Fruit fly (Drosophila melanogaster) whole organism, embryonic: ENCODE results near the gene CG3726.

ENCODE experiments used
- ATbp ChIP-seq: fragments of 200-800 bp; sonication (Bioruptor generic); optimal IDR thresholded peaks from 2 replicates; lab custom pipeline; 2017; ENCODE audit warnings: missing biosample characterization, mild to moderate bottlenecking, missing genetic modification characterization, missing genetic modification reagents
- Adf1 ChIP-seq: fragments of 200-800 bp; sonication (Bioruptor generic); IDR thresholded peaks from 2 replicates; pipeline ENCODE4 v1.3.6; 2022; ENCODE audit warnings: missing biosample characterization, missing genetic modification characterization
- Atf-2 ChIP-seq: fragments of 200-800 bp; sonication (Bioruptor generic); optimal IDR thresholded peaks from 2 replicates; lab custom pipeline; 2016; ENCODE audit warnings: missing biosample characterization, missing genetic modification characterization
- CG10274 ChIP-seq: fragments of 200-800 bp; sonication (Bioruptor generic); optimal IDR thresholded peaks from 3 replicates; lab custom pipeline; 2017; ENCODE audit warnings: missing biosample characterization, mild to moderate bottlenecking, missing genetic modification characterization
- CG10543 ChIP-seq: fragments of 200-800 bp; sonication (Bioruptor generic); optimal IDR thresholded peaks from 3 replicates; lab custom pipeline; 2017; ENCODE audit warnings: missing biosample characterization, mild to moderate bottlenecking, missing genetic modification characterization, moderate library complexity
- CG10959 ChIP-seq: fragments of 200-800 bp; sonication (Bioruptor generic); IDR thresholded peaks from 2 replicates; pipeline ENCODE4 v1.3.6; 2022; ENCODE audit warnings: missing biosample characterization, missing genetic modification characterization
- CG10979 ChIP-seq: fragments of 200-800 bp; sonication (Bioruptor generic); optimal IDR thresholded peaks from 2 replicates; lab custom pipeline; 2018; ENCODE audit warnings: missing biosample characterization, mild to moderate bottlenecking, missing genetic modification characterization, moderate library complexity
- CG11560 ChIP-seq: fragments of 200-800 bp; sonication (Bioruptor generic); IDR thresholded peaks from 3 replicates; pipeline ENCODE4 v1.3.6; 2022; ENCODE audit warnings: missing biosample characterization, missing genetic modification characterization
- CG1233 ChIP-seq: fragments of 200-800 bp; sonication (Bioruptor generic); optimal IDR thresholded peaks from 4 replicates; lab custom pipeline; 2018; ENCODE audit warnings: missing biosample characterization, mild to moderate bottlenecking, missing genetic modification characterization
- CG12769 ChIP-seq: fragments of 200-800 bp; sonication (Bioruptor generic); optimal IDR thresholded peaks from 2 replicates; lab custom pipeline; 2019; ENCODE audit warnings: missing biosample characterization, mild to moderate bottlenecking, missing genetic modification characterization, moderate library complexity
- CG13296 ChIP-seq: fragments of 200-800 bp; sonication (Bioruptor generic); optimal IDR thresholded peaks from 3 replicates; lab custom pipeline; 2018; ENCODE audit warnings: missing biosample characterization, mild to moderate bottlenecking, missing genetic modification characterization
- CG14710 ChIP-seq: fragments of 200-800 bp; sonication (Bioruptor generic); optimal IDR thresholded peaks from 3 replicates; lab custom pipeline; 2019; ENCODE audit warnings: missing biosample characterization, mild to moderate bottlenecking, missing genetic modification characterization, moderate library complexity
- CG1529 ChIP-seq: fragments of 200-800 bp; sonication (Bioruptor generic); optimal IDR thresholded peaks from 3 replicates; lab custom pipeline; 2018; ENCODE audit warnings: missing biosample characterization, missing genetic modification characterization
- CG16813 ChIP-seq: fragments of 200-800 bp; sonication (Bioruptor generic); IDR thresholded peaks from 3 replicates; pipeline ENCODE4 v1.3.6; 2022; ENCODE audit warnings: missing biosample characterization, missing genetic modification characterization; ENCODE audit not compliant: partially characterized antibody
- CG16863 ChIP-seq: fragments of 200-800 bp; sonication (Bioruptor generic); optimal IDR thresholded peaks from 3 replicates; lab custom pipeline; 2016; ENCODE audit warnings: missing biosample characterization, missing genetic modification characterization
- CG17186 ChIP-seq: fragments of 200-800 bp; sonication (Bioruptor generic); optimal IDR thresholded peaks from 3 replicates; lab custom pipeline; 2017; ENCODE audit warnings: missing biosample characterization, missing genetic modification reagents, missing genetic modification characterization
- CG17328 ChIP-seq: fragments of 200-800 bp; sonication (Bioruptor generic); IDR thresholded peaks from 2 replicates; pipeline ENCODE4 v1.3.6; 2022; ENCODE audit warnings: missing biosample characterization, missing genetic modification characterization
- CG2199 ChIP-seq: fragments of 200-800 bp; sonication (Bioruptor generic); IDR thresholded peaks from 3 replicates; pipeline ENCODE4 v1.3.6; 2022; ENCODE audit warnings: missing biosample characterization, missing genetic modification characterization
- CG31224 ChIP-seq: fragments of 200-800 bp; sonication (Bioruptor generic); IDR thresholded peaks from 2 replicates; pipeline ENCODE4 v1.3.6; 2022; ENCODE audit warnings: missing biosample characterization, missing genetic modification characterization
- CG34224 ChIP-seq: fragments of 200-800 bp; sonication (Bioruptor generic); IDR thresholded peaks from 3 replicates; pipeline ENCODE4 v1.3.6; 2022; ENCODE audit warnings: missing biosample characterization, missing genetic modification characterization; ENCODE audit not compliant: partially characterized antibody
- CG43689 ChIP-seq: fragments of 200-800 bp; sonication (Bioruptor generic); IDR thresholded peaks from 2 replicates; pipeline ENCODE4 v1.3.6; 2022; ENCODE audit warnings: missing biosample characterization, missing genetic modification characterization
- CG4730 ChIP-seq: fragments of 200-800 bp; sonication (Bioruptor generic); IDR thresholded peaks from 2 replicates; pipeline ENCODE4 v1.3.6; 2022; ENCODE audit warnings: missing biosample characterization, missing genetic modification characterization
- CG7745 ChIP-seq: fragments of 200-800 bp; sonication (Bioruptor generic); optimal IDR thresholded peaks from 2 replicates; lab custom pipeline; 2018; ENCODE audit warnings: missing biosample characterization, mild to moderate bottlenecking, missing genetic modification characterization, moderate library complexity
- CG7928 ChIP-seq: fragments of 200-800 bp; sonication (Bioruptor generic); optimal IDR thresholded peaks from 2 replicates; lab custom pipeline; 2017; ENCODE audit warnings: missing biosample characterization, mild to moderate bottlenecking, missing genetic modification characterization
- Chrac-16 ChIP-seq: fragments of 200-800 bp; sonication (Bioruptor generic); optimal IDR thresholded peaks from 3 replicates; lab custom pipeline; 2016; ENCODE audit warnings: missing biosample characterization, missing genetic modification characterization
- Hey ChIP-seq: fragments of 200-800 bp; sonication (Bioruptor generic); optimal IDR thresholded peaks from 3 replicates; lab custom pipeline; 2018; ENCODE audit warnings: missing biosample characterization, mild to moderate bottlenecking, missing genetic modification characterization
- Hr39 ChIP-seq: fragments of >200 bp; optimal IDR thresholded peaks from 2 replicates; lab custom pipeline; 2017
- Lhr ChIP-seq: fragments of 200-800 bp; sonication (Bioruptor generic); optimal IDR thresholded peaks from 3 replicates; lab custom pipeline; 2017; ENCODE audit warnings: mild to moderate bottlenecking, missing biosample characterization, missing genetic modification reagents, missing genetic modification characterization
- Lim3 ChIP-seq: fragments of 200-800 bp; sonication (Bioruptor generic); IDR thresholded peaks from 2 replicates; pipeline ENCODE4 v1.3.6; 2022; ENCODE audit warnings: missing biosample characterization, missing genetic modification characterization
- MESR4 ChIP-seq: fragments of 200-800 bp; sonication (Bioruptor generic); optimal IDR thresholded peaks from 2 replicates; lab custom pipeline; 2018; ENCODE audit warnings: missing biosample characterization, mild to moderate bottlenecking, missing genetic modification characterization, moderate library complexity
- Poxn ChIP-seq: fragments of 200-800 bp; sonication (Bioruptor generic); IDR thresholded peaks from 2 replicates; pipeline ENCODE4 v1.3.6; 2022; ENCODE audit warnings: missing biosample characterization, missing genetic modification characterization
- Side ChIP-seq: fragments of 200-800 bp; sonication (Bioruptor generic); optimal IDR thresholded peaks from 2 replicates; lab custom pipeline; 2016; ENCODE audit warnings: missing biosample characterization, missing genetic modification characterization
- Six4 ChIP-seq: fragments of 200-800 bp; sonication (Bioruptor generic); optimal IDR thresholded peaks from 2 replicates; lab custom pipeline; 2016; ENCODE audit warnings: missing biosample characterization, missing genetic modification characterization
- Sry-β ChIP-seq: fragments of 200-800 bp; sonication (Bioruptor generic); optimal IDR thresholded peaks from 2 replicates; lab custom pipeline; 2018; ENCODE audit warnings: missing biosample characterization, mild to moderate bottlenecking, missing genetic modification characterization, moderate library complexity
- Trl ChIP-seq, 3 experiments: fragments of >200 bp in 2 of 3; fragments of 200-800 bp in 1 of 3; sonication (Bioruptor generic) in 1 of 3; optimal IDR thresholded peaks; 2 replicates in 1 of 3; 3 replicates in 2 of 3; lab custom pipeline; 2016 to 2017; ENCODE audit warnings: missing biosample characterization in 1 of 3, missing genetic modification characterization in 1 of 3
- ara ChIP-seq: fragments of 200-800 bp; sonication (Bioruptor generic); IDR thresholded peaks from 2 replicates; pipeline ENCODE4 v1.3.6; 2022; ENCODE audit warnings: missing biosample characterization, missing genetic modification characterization
- eyg ChIP-seq: fragments of 200-800 bp; sonication (Bioruptor generic); optimal IDR thresholded peaks from 3 replicates; lab custom pipeline; 2016; ENCODE audit warnings: missing biosample characterization, missing genetic modification characterization
- gce ChIP-seq: fragments of 200-800 bp; sonication (Bioruptor generic); IDR thresholded peaks from 3 replicates; pipeline ENCODE4 v1.3.6; 2022; ENCODE audit warnings: missing biosample characterization, missing genetic modification characterization
- grau ChIP-seq: fragments of 200-800 bp; optimal IDR thresholded peaks from 3 replicates; lab custom pipeline; 2019; ENCODE audit warnings: missing biosample characterization, mild to moderate bottlenecking, missing genetic modification characterization, moderate library complexity
- gsb ChIP-seq: fragments of 200-800 bp; sonication (Bioruptor generic); IDR thresholded peaks from 2 replicates; pipeline ENCODE4 v1.3.6; 2022; ENCODE audit warnings: missing biosample characterization, missing genetic modification characterization
- ham ChIP-seq: fragments of 200-800 bp; sonication (Bioruptor generic); IDR thresholded peaks from 2 replicates; pipeline ENCODE4 v1.3.6; 2022; ENCODE audit warnings: missing biosample characterization, missing genetic modification characterization
- hkb ChIP-seq, 2 experiments: fragments of 200-800 bp in 1 of 2; fragments of >200 bp in 1 of 2; sonication (Bioruptor generic) in 1 of 2; IDR thresholded peaks in 1 of 2; optimal IDR thresholded peaks in 1 of 2; 2 replicates each; pipeline versions ENCODE4 v1.3.6 to Lab custom; 2017 to 2022; ENCODE audit warnings: missing biosample characterization in 1 of 2, missing genetic modification characterization in 1 of 2
- inv ChIP-seq: fragments of 200-800 bp; sonication (Bioruptor generic); IDR thresholded peaks from 2 replicates; pipeline ENCODE4 v1.3.6; 2022; ENCODE audit warnings: missing biosample characterization, missing genetic modification characterization; ENCODE audit not compliant: partially characterized antibody
- mld ChIP-seq: fragments of 200-800 bp; sonication (Bioruptor generic); IDR thresholded peaks from 3 replicates; pipeline ENCODE4 v1.3.6; 2022; ENCODE audit warnings: missing biosample characterization, missing genetic modification characterization; ENCODE audit not compliant: partially characterized antibody
- repo ChIP-seq: fragments of 200-800 bp; sonication (Bioruptor generic); optimal IDR thresholded peaks from 2 replicates; lab custom pipeline; 2016; ENCODE audit warnings: missing biosample characterization, missing genetic modification characterization
- ro ChIP-seq: fragments of 200-800 bp; sonication (Bioruptor generic); IDR thresholded peaks from 2 replicates; pipeline ENCODE4 v1.3.6; 2022; ENCODE audit warnings: missing biosample characterization, missing genetic modification characterization
- slbo ChIP-seq: fragments of 200-800 bp; sonication (Bioruptor generic); IDR thresholded peaks from 2 replicates; pipeline ENCODE4 v1.3.6; 2022; ENCODE audit warnings: missing biosample characterization, missing genetic modification characterization
- so ChIP-seq: fragments of 200-800 bp; sonication (Bioruptor generic); IDR thresholded peaks from 3 replicates; pipeline ENCODE4 v1.3.6; 2022; ENCODE audit warnings: missing biosample characterization, missing genetic modification characterization
- unc-4 ChIP-seq: fragments of 200-800 bp; sonication (Bioruptor generic); IDR thresholded peaks from 2 replicates; pipeline ENCODE4 v1.3.6; 2022; ENCODE audit warnings: missing biosample characterization, missing genetic modification characterization; ENCODE audit not compliant: partially characterized antibody

The CG3726 gene

DNA sequence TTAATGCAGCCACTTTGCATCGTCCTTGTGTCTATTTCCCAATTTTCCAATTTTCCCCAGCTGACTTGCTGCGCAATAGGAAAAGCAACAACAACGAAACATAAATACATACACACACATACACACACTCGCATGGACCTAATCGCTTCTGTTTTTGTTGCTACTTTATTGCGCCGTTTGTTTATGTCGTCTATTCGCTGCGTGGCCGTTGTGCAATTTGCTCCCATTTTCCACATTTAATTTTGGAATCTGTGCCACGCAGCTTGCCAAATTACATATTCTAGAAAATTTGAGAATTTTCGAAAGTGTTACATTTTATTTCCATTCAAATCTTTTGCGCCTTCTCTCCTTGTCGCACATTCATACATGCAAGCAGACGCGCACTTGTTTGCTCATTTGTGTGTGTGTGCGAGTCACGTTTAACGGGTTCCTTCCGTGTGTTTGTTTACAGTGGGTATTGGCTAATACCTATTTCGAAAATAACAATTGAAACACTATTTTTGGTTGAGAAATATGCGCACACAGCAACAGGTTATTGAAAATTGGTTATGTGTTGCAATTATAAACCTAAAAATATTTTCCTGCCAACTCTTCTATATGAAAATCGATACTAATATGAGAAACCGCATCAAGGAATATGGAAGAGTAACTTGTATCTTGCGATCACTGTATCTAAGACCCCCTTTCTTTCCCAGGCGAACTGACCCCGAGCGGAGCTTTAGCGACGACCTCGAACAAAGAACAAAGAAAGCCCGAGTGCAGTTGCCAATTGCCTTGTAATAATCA is 36.6 kb upstream of the CG3726 start (continued):
- TF ChIP-seq Six4 (GFP tag; lab: Kevin White, UChicago), result no peak
- TF ChIP-seq Poxn, result no peak
- no peak for TF ChIP-seq hkb (optimal IDR thresholded peaks at IDR 0.05; lab: Kevin White, UChicago)
- peak; percentile 38; the same call in 1 of the 2 replicates for TF ChIP-seq hkb (GFP tag; IDR thresholded peaks at IDR 0.05; lab: Robert Waterston, UW)
- peak; percentile 29; the same call in 1 of the 2 replicates for TF ChIP-seq gsb (GFP tag; lab: Robert Waterston, UW)
- no peak for TF ChIP-seq CG7928 (GFP tag; lab: Kevin White, UChicago)
- TF ChIP-seq Lim3 (GFP tag; lab: Robert Waterston, UW), result no peak
- no peak for TF ChIP-seq eyg (GFP tag; lab: Kevin White, UChicago)
- peak; percentile 20 for TF ChIP-seq repo (GFP tag; lab: Kevin White, UChicago)
- TF ChIP-seq CG43689 (GFP tag; lab: Robert Waterston, UW), result no peak
- TF ChIP-seq ro, result no peak
- peak; percentile 63 for TF ChIP-seq CG12769
- peak; percentile 98 for TF ChIP-seq grau
- no peak for TF ChIP-seq CG7745 (tag; lab: Kevin White, UChicago)
- TF ChIP-seq CG1233, result peak; percentile 18
- TF ChIP-seq Hr39, result no peak
- TF ChIP-seq CG17328, result 0 out of 2 replicates have a peak, but pooled peaks have one; percentile 23
- TF ChIP-seq CG10959, result no peak
- no peak for TF ChIP-seq CG34224 (GFP tag; lab: Robert Waterston, UW)
- TF ChIP-seq CG14710 (tag; lab: Kevin White, UChicago), result peak; percentile 32
- TF ChIP-seq Trl (optimal IDR thresholded peaks at IDR 0.05; lab: Kevin White, UChicago), result no peak
- TF ChIP-seq Trl (GFP tag; optimal IDR thresholded peaks at IDR 0.05; lab: Kevin White, UChicago), result peak; percentile 47
- TF ChIP-seq CG2199, result no peak
- TF ChIP-seq ATbp, result peak; percentile 48
- no peak for TF ChIP-seq ham (GFP tag; lab: Robert Waterston, UW)
- TF ChIP-seq CG16863 (GFP tag; lab: Kevin White, UChicago), result peak; percentile 22
- TF ChIP-seq Sry-β, result no peak
- TF ChIP-seq slbo (GFP tag; lab: Robert Waterston, UW), result peak; percentile 52
- no peak for TF ChIP-seq Side (GFP tag; lab: Kevin White, UChicago)
- TF ChIP-seq unc-4 (GFP tag; lab: Robert Waterston, UW), result no peak
- TF ChIP-seq CG17186, result no peak
- TF ChIP-seq MESR4 (GFP tag; lab: Kevin White, UChicago), result peak; percentile 8
- no peak; the same call in 1 of the 2 replicates for TF ChIP-seq ara (GFP tag; lab: Robert Waterston, UW)
- TF ChIP-seq CG10274 (GFP tag; lab: Kevin White, UChicago), result no peak
- TF ChIP-seq Hey (tag; lab: Kevin White, UChicago), result no peak
- no peak for TF ChIP-seq CG16813 (GFP tag; lab: Robert Waterston, UW)
- TF ChIP-seq Atf-2 (GFP tag; lab: Kevin White, UChicago), result peak; percentile 5
- TF ChIP-seq CG10543 (GFP tag; lab: Kevin White, UChicago), result peak; percentile 1
- no peak for TF ChIP-seq so (GFP tag; lab: Robert Waterston, UW)
- TF ChIP-seq CG1529 (GFP tag; lab: Kevin White, UChicago), result no peak
- no peak for TF ChIP-seq inv
- no peak for TF ChIP-seq CG4730
- TF ChIP-seq CG10979 (tag; lab: Kevin White, UChicago), result peak; percentile 50
- TF ChIP-seq CG11560 (tag; lab: Robert Waterston, UW), result no peak
- TF ChIP-seq CG13296 (GFP tag; lab: Kevin White, UChicago), result peak; percentile 47
- TF ChIP-seq Lhr (GFP tag; lab: Kevin White, UChicago), result no peak
- no peak for TF ChIP-seq mld
- no peak for TF ChIP-seq Adf1
- TF ChIP-seq CG31224, result no peak
- TF ChIP-seq Chrac-16, result peak; percentile 45
- TF ChIP-seq gce (GFP tag; lab: Robert Waterston, UW), result 0 out of 3 replicates have a peak, but pooled peaks have one; percentile 44
